Fruit fly (Drosophila melanogaster): ENCODE results near the gene croc.

Gene croc

DNA sequence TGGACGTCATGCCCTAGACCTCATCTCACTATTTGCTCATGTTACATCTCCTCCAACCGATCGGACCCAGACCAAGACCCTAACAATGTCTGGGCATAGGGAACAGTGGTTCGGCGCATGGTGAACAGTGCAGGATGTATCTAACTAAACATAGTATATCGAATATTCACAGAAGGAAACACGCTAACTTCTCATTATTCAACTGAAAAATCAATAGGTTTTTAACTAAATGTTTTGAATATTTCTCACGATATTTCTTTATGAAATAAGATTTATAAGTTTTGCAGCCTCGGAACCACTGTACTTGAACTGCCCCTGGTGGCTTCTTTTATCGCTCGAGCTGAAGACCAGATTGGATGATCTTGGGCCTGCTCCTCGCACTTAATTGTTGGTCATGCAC is 22.7 kb downstream of the croc start:
- TF ChIP-seq CG17801 (GFP tag; optimal IDR thresholded peaks at IDR 0.05; ENCODE audit: partially characterized antibody) = no peak

DNA sequence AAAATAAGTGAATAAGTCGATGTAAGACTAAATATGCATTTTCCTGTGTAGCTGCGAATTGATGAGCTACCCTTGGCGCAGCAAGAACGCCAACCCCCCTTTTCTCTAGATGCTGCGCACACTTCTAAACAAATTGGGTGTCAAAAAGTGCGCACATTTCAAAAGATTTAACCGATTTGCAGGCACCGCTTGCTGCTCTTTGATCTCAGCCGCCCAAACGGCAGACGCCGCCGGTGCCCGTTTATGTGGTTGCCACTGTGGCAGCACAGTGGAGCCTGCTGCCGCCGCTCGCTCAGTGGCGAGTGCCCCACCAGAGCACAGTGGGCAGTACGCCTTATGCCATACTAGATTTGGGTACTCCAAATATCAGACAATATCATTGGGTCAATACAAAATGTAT is 25.8 kb downstream of the croc start:
- no peak for TF ChIP-seq CG17801 (GFP tag; optimal IDR thresholded peaks at IDR 0.05; ENCODE audit: partially characterized antibody)

DNA sequence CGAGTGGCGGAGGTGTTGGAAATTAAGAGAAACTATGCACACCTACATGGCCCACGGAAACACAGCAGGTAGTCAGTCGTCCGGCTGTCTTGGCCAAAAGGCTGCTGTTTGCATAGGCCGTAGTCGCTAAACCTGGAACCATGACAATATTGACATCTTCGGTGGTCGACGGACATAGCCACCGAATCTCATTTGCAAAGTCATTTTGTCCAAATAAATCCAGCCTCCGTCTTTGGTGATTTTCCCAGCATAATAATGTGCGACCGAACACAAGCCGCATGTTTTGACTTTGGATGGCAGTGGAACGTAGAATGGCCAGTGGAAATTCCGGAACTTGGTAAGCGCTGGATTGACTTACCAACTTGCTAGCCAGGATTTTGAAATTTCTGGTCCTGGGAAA is 26.9 kb downstream of the croc start:
- TF ChIP-seq CG17801 (GFP tag; optimal IDR thresholded peaks at IDR 0.05; ENCODE audit: partially characterized antibody) = no peak

DNA sequence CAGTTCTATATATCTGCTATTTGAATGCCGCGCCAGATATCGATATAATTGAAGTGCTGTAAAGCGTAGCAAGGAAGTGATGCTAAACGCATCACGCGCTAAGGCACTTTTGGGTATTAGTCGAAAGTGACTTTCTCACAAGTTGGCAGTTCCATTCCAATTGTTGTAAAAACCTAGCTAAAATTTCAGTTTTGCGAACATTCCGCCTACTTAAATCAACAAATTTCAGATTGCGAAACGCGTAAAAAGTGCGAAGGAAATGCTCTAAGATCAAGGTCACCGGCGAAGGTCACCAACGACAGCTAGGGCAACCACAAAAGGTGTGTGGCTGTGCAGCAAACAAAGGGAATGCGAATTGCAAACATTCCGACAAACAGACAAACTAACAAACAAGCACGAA is 30.6 kb downstream of the croc start, which contains the start of gene Syx7:
Gene Syx7 (plus strand): TSS at position 131 of the 400 bp plus-strand sequence.
- peak; percentile 39 for TF ChIP-seq CG17801 (GFP tag; optimal IDR thresholded peaks at IDR 0.05; ENCODE audit: partially characterized antibody)

DNA sequence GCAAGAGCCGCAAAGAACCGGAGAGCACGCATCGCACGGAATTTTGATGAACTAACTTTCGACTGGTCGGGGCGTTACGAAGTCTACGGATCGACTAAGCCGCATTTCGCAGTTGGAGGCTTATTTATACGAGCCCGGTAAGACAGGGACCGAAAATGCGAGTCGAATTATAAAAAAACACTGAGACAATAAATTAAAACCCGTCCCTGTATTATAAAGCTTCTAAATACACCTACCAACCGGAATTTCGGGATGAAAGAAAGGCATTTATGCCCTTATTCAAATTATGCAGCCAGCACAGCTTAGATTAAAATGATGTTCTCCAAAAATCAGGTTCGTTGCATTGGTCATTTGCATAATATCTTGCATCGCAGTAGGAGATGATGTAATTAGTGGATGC is 31.6 kb downstream of the croc start, which contains the start of gene Alp1:
Gene Alp1 (minus strand): TSS at position 101 of the 400 bp plus-strand sequence.
- TF ChIP-seq CG17801 (GFP tag; optimal IDR thresholded peaks at IDR 0.05; ENCODE audit: partially characterized antibody) = no peak

DNA sequence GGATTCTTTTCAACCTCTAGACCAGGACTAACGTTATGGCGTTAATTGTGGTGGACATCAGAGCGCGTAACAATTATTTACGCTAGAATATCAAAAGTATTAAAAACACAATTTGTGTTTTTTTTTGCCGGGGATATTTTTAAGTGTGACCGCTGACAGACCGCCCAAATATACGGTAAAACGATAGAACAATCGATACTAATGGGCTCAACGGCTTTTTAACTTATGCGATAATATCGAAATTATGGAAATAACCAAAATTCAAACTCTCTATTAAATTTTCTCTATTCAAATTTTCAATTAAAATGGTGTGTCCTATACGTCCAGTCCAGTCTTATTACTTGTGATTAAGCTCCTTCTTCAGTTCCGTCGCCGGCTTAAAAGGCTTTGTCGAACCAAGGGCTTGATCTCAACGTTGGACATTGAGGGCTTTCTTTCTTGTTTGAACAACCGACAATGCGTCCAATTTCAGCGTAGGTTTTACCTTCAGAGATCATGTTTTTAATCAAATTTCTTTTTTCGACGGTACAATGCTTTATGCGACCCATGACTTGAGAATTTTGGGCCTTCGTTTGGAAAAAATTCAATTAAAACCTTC is 35.0 kb downstream of the croc start, which contains the start of gene CG5664:
Gene CG5664 (minus strand): TSS at position 148 of the 598 bp plus-strand sequence.
- no peak for TF ChIP-seq CG17801 (GFP tag; optimal IDR thresholded peaks at IDR 0.05; ENCODE audit: partially characterized antibody)

DNA sequence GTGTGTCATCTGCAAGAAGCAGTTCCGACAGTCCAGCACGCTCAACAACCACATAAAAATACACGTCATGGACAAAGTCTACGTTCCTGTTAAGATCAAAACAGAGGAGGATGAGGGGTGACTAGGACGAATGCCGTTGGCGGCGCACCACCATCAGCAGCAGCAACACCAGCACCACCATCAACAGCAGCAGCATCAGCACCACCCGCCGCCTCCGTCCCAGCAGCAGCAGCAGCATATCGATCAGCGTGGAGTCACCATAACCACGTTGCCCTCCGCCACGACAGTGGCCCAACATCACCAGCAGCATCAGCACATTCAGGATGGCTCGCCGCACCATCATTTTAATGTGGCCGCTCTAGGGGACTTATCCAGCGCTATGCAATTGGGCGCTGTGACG is 40.2 kb downstream of the croc start:
- no peak for TF ChIP-seq CG17801 (GFP tag; optimal IDR thresholded peaks at IDR 0.05; ENCODE audit: partially characterized antibody)

DNA sequence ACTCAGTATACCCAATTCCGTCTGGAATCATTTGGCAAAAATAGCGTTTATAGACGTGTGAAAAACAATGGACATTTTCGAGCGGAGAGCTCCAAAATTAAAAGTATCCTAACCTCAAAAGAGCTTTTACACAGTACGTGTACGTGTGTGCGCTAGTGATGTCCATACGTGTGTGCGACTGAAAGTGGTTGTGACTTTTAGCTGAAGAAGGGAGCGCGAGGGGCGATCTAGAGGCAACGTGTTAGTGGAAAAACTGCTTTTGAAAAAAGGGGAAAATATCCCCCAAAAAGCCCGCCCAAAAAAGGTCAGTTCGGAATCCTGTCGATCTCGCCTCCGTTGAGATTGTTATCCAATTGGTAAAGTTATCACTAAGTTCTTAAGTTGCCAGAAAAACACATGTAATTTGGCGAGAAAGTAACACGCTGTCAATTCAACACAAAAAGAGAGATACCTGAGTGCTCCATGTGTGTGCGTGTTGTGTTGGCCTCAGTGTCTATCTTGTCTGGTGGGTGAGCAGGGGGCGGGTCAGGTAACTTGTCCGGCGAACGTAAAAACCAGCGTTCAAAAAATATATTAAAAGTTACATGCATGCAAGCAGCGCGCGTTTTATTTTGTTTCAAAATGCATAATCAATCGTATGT is 42.4 kb downstream of the croc start:
- no peak for TF ChIP-seq CG17801 (GFP tag; optimal IDR thresholded peaks at IDR 0.05; ENCODE audit: partially characterized antibody)

DNA sequence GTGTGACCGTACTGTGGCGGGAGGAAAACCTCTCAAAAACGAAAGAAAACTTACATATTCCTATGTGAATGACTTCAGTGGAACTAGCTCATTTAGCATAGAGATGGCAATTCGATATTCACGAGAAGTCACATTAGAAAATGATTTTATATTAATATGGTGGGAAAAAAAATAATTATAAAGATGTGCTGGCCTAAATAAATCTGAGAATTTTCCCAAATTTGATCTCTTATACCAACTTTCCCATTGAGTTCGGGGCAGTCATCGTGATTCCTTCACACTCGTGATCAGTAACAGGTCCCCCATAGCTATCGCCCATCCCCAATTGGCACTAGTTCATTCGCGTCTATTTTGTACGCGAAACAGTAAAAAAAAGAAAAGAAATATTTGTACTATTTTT is 43.2 kb downstream of the croc start, which contains the start of the genes barc and Aef1:
Gene barc (minus strand): TSS at position 37 of the 400 bp plus-strand sequence.
Gene Aef1 (plus strand): TSS at position 325 of the 400 bp plus-strand sequence.
- TF ChIP-seq CG17801 (GFP tag; optimal IDR thresholded peaks at IDR 0.05; ENCODE audit: partially characterized antibody) = peak; percentile 31

DNA sequence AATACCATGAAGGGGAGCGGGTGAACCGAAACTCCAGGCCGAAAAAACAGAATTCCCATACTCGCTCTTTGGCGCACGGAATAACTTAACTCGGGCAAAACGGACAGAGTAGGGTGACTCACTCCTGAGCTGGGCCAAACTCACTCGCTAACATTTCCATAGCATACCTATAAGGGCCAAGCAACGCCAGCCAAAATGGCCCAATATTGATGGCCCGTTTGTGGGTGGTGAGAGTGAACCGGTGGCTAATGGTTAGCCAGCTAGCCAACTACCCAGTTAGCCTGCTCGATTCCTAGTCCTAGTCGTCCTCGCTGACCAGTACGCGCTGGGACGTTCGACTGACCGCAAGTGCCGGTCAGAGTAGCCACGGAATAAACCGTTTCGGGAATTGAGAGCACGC is 48.8 kb downstream of the croc start, which contains the start of gene CG33288:
Gene CG33288 (plus strand): TSS at position 301 of the 400 bp plus-strand sequence.
- TF ChIP-seq CG17801 (GFP tag; optimal IDR thresholded peaks at IDR 0.05; ENCODE audit: partially characterized antibody) = no peak
